Fruit fly (Drosophila melanogaster): ENCODE measurements around the gene abd-A.
A peak's percentile ranks its signal among the peaks of the same experiment; 100 is the strongest.

The abd-A gene

dm6 chr3R:16798516-16799040 lies 31.3 kb downstream of the abd-A start (continued):
- peak; percentile 66 for TF ChIP-seq peb (GFP tag; IDR thresholded peaks at IDR 0.05)
- peak; percentile 59 for TF ChIP-seq psq (GFP tag; optimal IDR thresholded peaks at IDR 0.05)
- peak; percentile 82 for TF ChIP-seq stwl (tag; optimal IDR thresholded peaks at IDR 0.05)
- TF ChIP-seq Hand (GFP tag; optimal IDR thresholded peaks at IDR 0.05) = no peak
- TF ChIP-seq CG10543 (GFP tag; optimal IDR thresholded peaks at IDR 0.05) = peak; percentile 79
- TF ChIP-seq Bgb (GFP tag; IDR thresholded peaks at IDR 0.05; ENCODE audit: partially characterized antibody) = peak; percentile 72; the same call in 1 of the 2 replicates
- TF ChIP-seq CG31441 (GFP tag; IDR thresholded peaks at IDR 0.05) = peak; percentile 52
- peak; percentile 73 for TF ChIP-seq CG10431 (GFP tag; optimal IDR thresholded peaks at IDR 0.05)
- no peak for TF ChIP-seq Hr39 (optimal IDR thresholded peaks at IDR 0.05)
- peak; percentile 79 for TF ChIP-seq fd102C (GFP tag; optimal IDR thresholded peaks at IDR 0.05)
- no peak for TF ChIP-seq CG1832 (GFP tag; optimal IDR thresholded peaks at IDR 0.05)
- TF ChIP-seq z (GFP tag; IDR thresholded peaks at IDR 0.05) = peak; percentile 50; the same call in 1 of the 3 replicates
- peak; percentile 30 for TF ChIP-seq Vsx1 (GFP tag; optimal IDR thresholded peaks at IDR 0.05)
- TF ChIP-seq CG6765 (GFP tag; optimal IDR thresholded peaks at IDR 0.05) = peak; percentile 90
- peak in 1 of 2 experiments; percentile 2 for TF ChIP-seq tll (GFP tag; optimal IDR thresholded peaks at IDR 0.05)
- peak; percentile 89 for TF ChIP-seq CG1602 (GFP tag; optimal IDR thresholded peaks at IDR 0.05)
- TF ChIP-seq fru (optimal IDR thresholded peaks at IDR 0.05) = no peak
- TF ChIP-seq pan (optimal IDR thresholded peaks at IDR 0.05) = no peak
- TF ChIP-seq pan (GFP tag; optimal IDR thresholded peaks at IDR 0.05 in 1 of 2, IDR thresholded peaks at IDR 0.05 in 1 of 2) = peak in 1 of 2 experiments; percentile 85
- peak; percentile 93 for TF ChIP-seq sens-2 (GFP tag; IDR thresholded peaks at IDR 0.05)
- TF ChIP-seq CG2712 (tag; optimal IDR thresholded peaks at IDR 0.05) = peak; percentile 77
- TF ChIP-seq Bteb2 (GFP tag; optimal IDR thresholded peaks at IDR 0.05) = peak; percentile 65
- TF ChIP-seq Antp (GFP tag; optimal IDR thresholded peaks at IDR 0.05) = peak; percentile 94
- TF ChIP-seq CG4617 (GFP tag; optimal IDR thresholded peaks at IDR 0.05; ENCODE audit: borderline replicate concordance) = peak; percentile 85
- TF ChIP-seq Tbp (GFP tag; optimal IDR thresholded peaks at IDR 0.05) = no peak
- TF ChIP-seq onecut (GFP tag; IDR thresholded peaks at IDR 0.05) = peak; percentile 99
- TF ChIP-seq gcm (GFP tag; optimal IDR thresholded peaks at IDR 0.05) = no peak
- peak; percentile 91 for TF ChIP-seq zfh1 (GFP tag; IDR thresholded peaks at IDR 0.05)
- no peak for TF ChIP-seq hbn (GFP tag; IDR thresholded peaks at IDR 0.05; ENCODE audit: partially characterized antibody)
- peak; percentile 80 for TF ChIP-seq CG17385 (GFP tag; optimal IDR thresholded peaks at IDR 0.05)
- TF ChIP-seq D19A (tag; optimal IDR thresholded peaks at IDR 0.05) = peak; percentile 67
- TF ChIP-seq CG14014 (GFP tag; IDR thresholded peaks at IDR 0.05) = peak; percentile 90
- TF ChIP-seq CG7372 (GFP tag; IDR thresholded peaks at IDR 0.05) = peak; percentile 74
- peak; percentile 87 for TF ChIP-seq pb (GFP tag; optimal IDR thresholded peaks at IDR 0.05)
- TF ChIP-seq CG17359 (tag; optimal IDR thresholded peaks at IDR 0.05) = peak; percentile 93
- no peak for TF ChIP-seq Dfd (GFP tag; optimal IDR thresholded peaks at IDR 0.05)
- peak; percentile 83 for TF ChIP-seq CG4328 (GFP tag; optimal IDR thresholded peaks at IDR 0.05)
- peak; percentile 93 for TF ChIP-seq Meics (GFP tag; optimal IDR thresholded peaks at IDR 0.05)
- TF ChIP-seq ranshi (GFP tag; IDR thresholded peaks at IDR 0.05) = peak; percentile 82
- peak; percentile 74 for TF ChIP-seq CG11560 (tag; IDR thresholded peaks at IDR 0.05)
- peak; percentile 86 for TF ChIP-seq ttk (GFP tag; IDR thresholded peaks at IDR 0.05)
- peak; percentile 78 to 89 for TF ChIP-seq Hr51 (GFP tag; optimal IDR thresholded peaks at IDR 0.05)
- no peak for TF ChIP-seq lbe (GFP tag; optimal IDR thresholded peaks at IDR 0.05)
- TF ChIP-seq cg (GFP tag; optimal IDR thresholded peaks at IDR 0.05) = no peak
- peak; percentile 98 for TF ChIP-seq CG33213 (GFP tag; optimal IDR thresholded peaks at IDR 0.05)
- peak; percentile 86 for TF ChIP-seq CG12744 (GFP tag; optimal IDR thresholded peaks at IDR 0.05)
- TF ChIP-seq gro (GFP tag; optimal IDR thresholded peaks at IDR 0.05) = peak; percentile 90
- peak; percentile 83 for TF ChIP-seq nmo (GFP tag; optimal IDR thresholded peaks at IDR 0.05)
- no peak for TF ChIP-seq slou (GFP tag; optimal IDR thresholded peaks at IDR 0.05)
- peak; percentile 87 for TF ChIP-seq Ptx1 (GFP tag; IDR thresholded peaks at IDR 0.05)
- TF ChIP-seq dmrt99B (tag; optimal IDR thresholded peaks at IDR 0.05) = peak; percentile 68
